Worm (Caenorhabditis elegans): Measurements from ENCODE around the gene nstp-1.

The nstp-1 gene

ce11 chrIV:8967990-8968389 lies 16.7 kb upstream of the nstp-1 start, which contains the start of gene suex-2:
Gene suex-2 (plus strand): TSS chrIV:8968290.
- TF ChIP-seq repo-1 (tag; optimal IDR thresholded peaks at IDR 0.05) (no peak), him-1 (tag; optimal IDR thresholded peaks at IDR 0.05) (no peak), F23B12.7 (tag; optimal IDR thresholded peaks at IDR 0.05; ENCODE audit: insufficient read depth) (no peak), rcor-1 (GFP tag; IDR thresholded peaks at IDR 0.05) (no peak), cebp-2 (GFP tag; IDR thresholded peaks at IDR 0.05) (no peak), egl-18 (GFP tag; IDR thresholded peaks at IDR 0.05) (no peak), nfya-2 (GFP tag; IDR thresholded peaks at IDR 0.05) (no peak), snpc-3.4 (tag; optimal IDR thresholded peaks at IDR 0.05) (no peak), zim-3 (tag; optimal IDR thresholded peaks at IDR 0.05) (no peak), lir-1 (GFP tag; conservative IDR thresholded peaks at IDR 0.05) (no peak), F57C9.4 (tag; optimal IDR thresholded peaks at IDR 0.05) (no peak), hmg-20 (GFP tag; IDR thresholded peaks at IDR 0.05) (no peak), akir-1 (GFP tag; optimal IDR thresholded peaks at IDR 0.05) (no peak), ets-4 (GFP tag; optimal IDR thresholded peaks at IDR 0.05) (no peak), hmg-1.2 (GFP tag; IDR thresholded peaks at IDR 0.05) (no peak), ztf-25 (GFP tag; IDR thresholded peaks at IDR 0.05) (no peak)

- TF ChIP-seq aptf-3 (GFP tag; IDR thresholded peaks at IDR 0.05) (no peak), K11D2.4 (GFP tag; IDR thresholded peaks at IDR 0.05) (peak; percentile 69), snpc-1.1 (tag; optimal IDR thresholded peaks at IDR 0.05; ENCODE audit: insufficient read depth) (no peak), egl-18 (GFP tag; IDR thresholded peaks at IDR 0.05) (no peak), nfya-1 (tag; optimal IDR thresholded peaks at IDR 0.05; ENCODE audit: borderline replicate concordance, insufficient read depth) (no peak), die-1 (tag; optimal IDR thresholded peaks at IDR 0.05) (no peak), cebp-1 (GFP tag; IDR thresholded peaks at IDR 0.05) (no peak), cebp-1 (tag; optimal IDR thresholded peaks at IDR 0.05) (peak; percentile 47), rec-8 (tag; optimal IDR thresholded peaks at IDR 0.05) (peak in 1 of 2 experiments; percentile 57), ztf-3 (GFP tag; optimal IDR thresholded peaks at IDR 0.05) (no peak), Y67H2A.10 (GFP tag; conservative IDR thresholded peaks at IDR 0.05) (no peak), madf-3 (GFP tag; IDR thresholded peaks at IDR 0.05) (no peak), rpc-1 (optimal IDR thresholded peaks at IDR 0.05) (no peak), rpc-1 (tag; optimal IDR thresholded peaks at IDR 0.05) (no peak), tbp1 (GFP tag; optimal IDR thresholded peaks at IDR 0.05) (peak; percentile 30), attf-6 (GFP tag; IDR thresholded peaks at IDR 0.05) (no peak), hsf-1 (GFP tag; IDR thresholded peaks at IDR 0.05) (no peak), hmg-20 (GFP tag; IDR thresholded peaks at IDR 0.05) (no peak), attf-3 (GFP tag; conservative IDR thresholded peaks at IDR 0.05) (no peak), B0035.1 (tag; optimal IDR thresholded peaks at IDR 0.05) (peak; percentile 13), F23B12.7 (tag; optimal IDR thresholded peaks at IDR 0.05; ENCODE audit: insufficient read depth) (peak; percentile 30), F52B5.7 (tag; optimal IDR thresholded peaks at IDR 0.05) (no peak), madf-6 (GFP tag; IDR thresholded peaks at IDR 0.05) (peak; percentile 67; the same call in 1 of the 2 replicates), lag-1 (GFP tag; IDR thresholded peaks at IDR 0.05) (no peak), ztf-26 (tag; optimal IDR thresholded peaks at IDR 0.05) (peak; percentile 16), ceh-79 (tag; optimal IDR thresholded peaks at IDR 0.05) (no peak), let-526 (GFP tag; IDR thresholded peaks at IDR 0.05) (no peak), ZK185.1 (tag; optimal IDR thresholded peaks at IDR 0.05; ENCODE audit: poor library complexity, severe bottlenecking) (peak; percentile 87), Y53F4B.3 (GFP tag; IDR thresholded peaks at IDR 0.05) (no peak), F39B2.1 (GFP tag; IDR thresholded peaks at IDR 0.05) (no peak), zfh-2 (GFP tag; conservative IDR thresholded peaks at IDR 0.05) (no peak), egrh-3 (GFP tag; IDR thresholded peaks at IDR 0.05) (no peak), nhr-90 (tag; optimal IDR thresholded peaks at IDR 0.05) (no peak), efl-1 (GFP tag; optimal IDR thresholded peaks at IDR 0.05) (no peak)
Observed at ce11 chrIV:8973249-8973958, 11.3 kb upstream of the nstp-1 start, which contains the start of gene C53B4.3. Gene C53B4.3 (minus strand): TSS chrIV:8973712.

All from whole organism, young adult.